Comparison of ENCODE assay signal across 4 worm cellular contexts in the genomic region with DNA sequence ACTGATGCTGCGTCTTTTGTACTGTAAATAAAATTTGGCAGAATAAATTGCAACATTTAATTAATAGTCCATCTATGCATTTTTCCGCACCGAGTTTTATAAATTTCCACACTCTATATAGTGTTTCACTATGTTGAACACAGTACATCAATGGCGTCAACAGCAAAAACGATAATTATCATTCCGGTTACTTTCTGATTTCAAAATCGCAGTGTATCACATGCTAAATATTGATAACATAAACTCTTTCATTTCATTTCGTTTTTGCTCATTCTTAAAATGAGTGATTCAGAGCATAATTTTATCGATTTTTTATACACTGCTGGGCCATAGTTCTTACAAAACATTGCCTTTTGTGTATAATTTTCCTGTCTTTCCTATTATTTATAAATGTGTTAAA.
TF ChIP-seq lines count a peak whose summit lies in the region.

No protein-coding gene starts in this region.

TF ChIP-seq in whole organism, L2 larva, 48 proteins besides CTCF, POLR2A, EP300 and RAD21:
- TF ChIP-seq ztf-11 (tag; optimal IDR thresholded peaks at IDR 0.05; lab: Kevin White, UChicago) (no peak), unc-55 (GFP tag; optimal IDR thresholded peaks at IDR 0.05; lab: Kevin White, UChicago) (no peak), gmeb-1 (tag; optimal IDR thresholded peaks at IDR 0.05; lab: Kevin White, UChicago) (peak; percentile 17), fos-1 (tag; optimal IDR thresholded peaks at IDR 0.05; lab: Kevin White, UChicago) (peak; percentile 66), nhr-6 (tag; optimal IDR thresholded peaks at IDR 0.05; lab: Kevin White, UChicago) (no peak)

TF ChIP-seq in whole organism, L3 larva, 47 proteins besides CTCF, POLR2A, EP300 and RAD21:
- TF ChIP-seq elt-2 (tag; optimal IDR thresholded peaks at IDR 0.05; lab: Kevin White, UChicago) (peak; percentile 71), nhr-11 (tag; optimal IDR thresholded peaks at IDR 0.05; lab: Kevin White, UChicago) (no peak), daf-12 (tag; optimal IDR thresholded peaks at IDR 0.05; lab: Kevin White, UChicago) (no peak), elt-3 (tag; optimal IDR thresholded peaks at IDR 0.05; lab: Kevin White, UChicago) (no peak), sea-2 (GFP tag; optimal IDR thresholded peaks at IDR 0.05; lab: Kevin White, UChicago) (no peak), pha-4 (tag; optimal IDR thresholded peaks at IDR 0.05; lab: Kevin White, UChicago) (peak; percentile 43), zag-1 (tag; optimal IDR thresholded peaks at IDR 0.05; lab: Kevin White, UChicago) (no peak), ceh-28 (tag; optimal IDR thresholded peaks at IDR 0.05; lab: Kevin White, UChicago) (peak; percentile 2), unc-62 (GFP tag; optimal IDR thresholded peaks at IDR 0.05; lab: Kevin White, UChicago) (no peak), R02D3.7 (tag; optimal IDR thresholded peaks at IDR 0.05; lab: Kevin White, UChicago) (no peak), ztf-11 (tag; optimal IDR thresholded peaks at IDR 0.05; lab: Kevin White, UChicago) (no peak), pqm-1 (tag; optimal IDR thresholded peaks at IDR 0.05; lab: Kevin White, UChicago) (peak; percentile 71), nhr-43 (tag; optimal IDR thresholded peaks at IDR 0.05; lab: Kevin White, UChicago; ENCODE audit: poor library complexity, severe bottlenecking) (no peak)

TF ChIP-seq in whole organism, L4 larva, 104 proteins besides CTCF, POLR2A, EP300 and RAD21:
- TF ChIP-seq nhr-77 (tag; optimal IDR thresholded peaks at IDR 0.05; lab: Kevin White, UChicago) (peak; percentile 11), pqm-1 (tag; optimal IDR thresholded peaks at IDR 0.05; lab: Kevin White, UChicago) (peak; percentile 9), dve-1 (tag; optimal IDR thresholded peaks at IDR 0.05; lab: Kevin White, UChicago; ENCODE audit: insufficient read depth) (peak; percentile 38), dpl-1 (GFP tag; optimal IDR thresholded peaks at IDR 0.05; lab: Kevin White, UChicago) (no peak), hlh-11 (tag; optimal IDR thresholded peaks at IDR 0.05; lab: Kevin White, UChicago) (peak; percentile 11), daf-16 (GFP tag; optimal IDR thresholded peaks at IDR 0.05; lab: Kevin White, UChicago) (no peak), daf-16 (tag; optimal IDR thresholded peaks at IDR 0.05; lab: Kevin White, UChicago) (peak; percentile 86), hlh-30 (tag; optimal IDR thresholded peaks at IDR 0.05; lab: Kevin White, UChicago; ENCODE audit: insufficient read depth) (peak; percentile 16), nhr-10 (tag; optimal IDR thresholded peaks at IDR 0.05; lab: Kevin White, UChicago) (no peak), nhr-28 (tag; optimal IDR thresholded peaks at IDR 0.05; lab: Kevin White, UChicago) (peak; percentile 56)

TF ChIP-seq in whole organism, young adult, 124 proteins besides CTCF, POLR2A, EP300 and RAD21:
- TF ChIP-seq cebp-1 (GFP tag; IDR thresholded peaks at IDR 0.05; lab: Robert Waterston, UW) (no peak), cebp-1 (tag; optimal IDR thresholded peaks at IDR 0.05; lab: Kevin White, UChicago) (peak; percentile 50), hsf-1 (GFP tag; IDR thresholded peaks at IDR 0.05; lab: Robert Waterston, UW) (no peak), nhr-80 (tag; optimal IDR thresholded peaks at IDR 0.05; lab: Kevin White, UChicago) (peak; percentile 57)
